Worm (Caenorhabditis elegans): ENCODE measurements around the gene nhr-1.

The nhr-1 gene

ce11 chrX:17537568-17537967 lies 23.7 kb downstream of the nhr-1 start:
- TF ChIP-seq pha-4 (tag; optimal IDR thresholded peaks at IDR 0.05) (peak; percentile 29), fkh-10 (GFP tag; optimal IDR thresholded peaks at IDR 0.05) (no peak), zag-1 (tag; optimal IDR thresholded peaks at IDR 0.05) (no peak), aly-2 (tag; optimal IDR thresholded peaks at IDR 0.05) (no peak), ZK546.5 (tag; optimal IDR thresholded peaks at IDR 0.05) (no peak), elt-2 (tag; optimal IDR thresholded peaks at IDR 0.05) (peak; percentile 54), mdl-1 (tag; optimal IDR thresholded peaks at IDR 0.05) (no peak), R02D3.7 (tag; optimal IDR thresholded peaks at IDR 0.05) (no peak), hmg-11 (tag; optimal IDR thresholded peaks at IDR 0.05) (no peak), nhr-76 (tag; optimal IDR thresholded peaks at IDR 0.05) (no peak), ceh-82 (tag; optimal IDR thresholded peaks at IDR 0.05) (no peak)

- no peak for TF ChIP-seq skn-1 (tag; optimal IDR thresholded peaks at IDR 0.05)
- peak; percentile 73 for TF ChIP-seq nhr-25 (tag; optimal IDR thresholded peaks at IDR 0.05)
- TF ChIP-seq nhr-43 (tag; optimal IDR thresholded peaks at IDR 0.05; ENCODE audit: poor library complexity, severe bottlenecking): peak; percentile 73
- peak; percentile 70 for TF ChIP-seq nhr-23 (tag; optimal IDR thresholded peaks at IDR 0.05)
Observed at ce11 chrX:17539968-17540367, 26.1 kb downstream of the nhr-1 start.

ce11 chrX:17544349-17544936 lies 30.6 kb downstream of the nhr-1 start:
- TF ChIP-seq fos-1 (tag; optimal IDR thresholded peaks at IDR 0.05) (no peak), nhr-23 (tag; optimal IDR thresholded peaks at IDR 0.05) (peak; percentile 69), egl-5 (tag; optimal IDR thresholded peaks at IDR 0.05) (no peak), nhr-67 (tag; optimal IDR thresholded peaks at IDR 0.05) (no peak), R02D3.7 (tag; optimal IDR thresholded peaks at IDR 0.05) (peak; percentile 65), egl-27 (tag; optimal IDR thresholded peaks at IDR 0.05) (no peak), nhr-25 (tag; optimal IDR thresholded peaks at IDR 0.05) (peak; percentile 55), lsy-12 (tag; optimal IDR thresholded peaks at IDR 0.05) (peak; percentile 82), ceh-82 (tag; optimal IDR thresholded peaks at IDR 0.05) (peak; percentile 76), unc-39 (tag; optimal IDR thresholded peaks at IDR 0.05) (no peak), ceh-16 (tag; optimal IDR thresholded peaks at IDR 0.05) (no peak), lin-15B (tag; optimal IDR thresholded peaks at IDR 0.05) (no peak), nhr-28 (tag; optimal IDR thresholded peaks at IDR 0.05) (no peak), fkh-10 (GFP tag; optimal IDR thresholded peaks at IDR 0.05) (peak; percentile 24), pha-4 (tag; optimal IDR thresholded peaks at IDR 0.05) (peak; percentile 67), nhr-43 (tag; optimal IDR thresholded peaks at IDR 0.05; ENCODE audit: poor library complexity, severe bottlenecking) (peak; percentile 90), lin-39 (tag; optimal IDR thresholded peaks at IDR 0.05) (peak; percentile 37), nfya-1 (tag; optimal IDR thresholded peaks at IDR 0.05; ENCODE audit: insufficient read depth) (peak; percentile 68), unc-62 (GFP tag; optimal IDR thresholded peaks at IDR 0.05) (no peak), skn-1 (tag; optimal IDR thresholded peaks at IDR 0.05) (peak; percentile 43), nhr-237 (tag; optimal IDR thresholded peaks at IDR 0.05) (peak; percentile 20), nhr-12 (tag; optimal IDR thresholded peaks at IDR 0.05) (no peak), hmg-11 (tag; optimal IDR thresholded peaks at IDR 0.05) (peak; percentile 88), daf-12 (tag; optimal IDR thresholded peaks at IDR 0.05) (no peak), snpc-4 (tag; optimal IDR thresholded peaks at IDR 0.05) (peak; percentile 48), ceh-28 (tag; optimal IDR thresholded peaks at IDR 0.05) (peak; percentile 88), elt-3 (tag; optimal IDR thresholded peaks at IDR 0.05) (no peak), tbx-2 (tag; optimal IDR thresholded peaks at IDR 0.05) (peak; percentile 95), ama-1 (optimal IDR thresholded peaks at IDR 0.05) (no peak), elt-2 (tag; optimal IDR thresholded peaks at IDR 0.05) (peak; percentile 55), nhr-77 (tag; optimal IDR thresholded peaks at IDR 0.05) (peak; percentile 90)

ce11 chrX:17545498-17545897 lies 31.6 kb downstream of the nhr-1 start:
- TF ChIP-seq R02D3.7 (tag; optimal IDR thresholded peaks at IDR 0.05): no peak
- no peak for TF ChIP-seq ztf-4 (tag; optimal IDR thresholded peaks at IDR 0.05)
- TF ChIP-seq skn-1 (tag; optimal IDR thresholded peaks at IDR 0.05): peak; percentile 8
- peak; percentile 12 for TF ChIP-seq elt-2 (tag; optimal IDR thresholded peaks at IDR 0.05)
- TF ChIP-seq fos-1 (tag; optimal IDR thresholded peaks at IDR 0.05): no peak
- no peak for TF ChIP-seq egl-5 (tag; optimal IDR thresholded peaks at IDR 0.05)
- TF ChIP-seq nhr-237 (tag; optimal IDR thresholded peaks at IDR 0.05): no peak
- TF ChIP-seq nhr-12 (tag; optimal IDR thresholded peaks at IDR 0.05): no peak
- no peak for TF ChIP-seq unc-39 (tag; optimal IDR thresholded peaks at IDR 0.05)
- no peak for TF ChIP-seq nhr-67 (tag; optimal IDR thresholded peaks at IDR 0.05)
- TF ChIP-seq ama-1 (optimal IDR thresholded peaks at IDR 0.05): no peak
- TF ChIP-seq snpc-4 (tag; optimal IDR thresholded peaks at IDR 0.05): no peak
- TF ChIP-seq pqm-1 (tag; optimal IDR thresholded peaks at IDR 0.05): no peak
- TF ChIP-seq jun-1 (tag; optimal IDR thresholded peaks at IDR 0.05): no peak
- no peak for TF ChIP-seq nhr-23 (tag; optimal IDR thresholded peaks at IDR 0.05)
- TF ChIP-seq ceh-16 (tag; optimal IDR thresholded peaks at IDR 0.05): no peak
- no peak for TF ChIP-seq fkh-10 (GFP tag; optimal IDR thresholded peaks at IDR 0.05)
- TF ChIP-seq nhr-76 (tag; optimal IDR thresholded peaks at IDR 0.05): no peak
- no peak for TF ChIP-seq nhr-77 (tag; optimal IDR thresholded peaks at IDR 0.05)
- no peak for TF ChIP-seq zag-1 (tag; optimal IDR thresholded peaks at IDR 0.05)
- TF ChIP-seq hmg-11 (tag; optimal IDR thresholded peaks at IDR 0.05): peak; percentile 75
- no peak for TF ChIP-seq unc-62 (GFP tag; optimal IDR thresholded peaks at IDR 0.05)
- no peak for TF ChIP-seq lin-15B (tag; optimal IDR thresholded peaks at IDR 0.05)
- TF ChIP-seq ztf-11 (tag; optimal IDR thresholded peaks at IDR 0.05): no peak
- TF ChIP-seq elt-3 (tag; optimal IDR thresholded peaks at IDR 0.05): no peak
- no peak for TF ChIP-seq sea-2 (GFP tag; optimal IDR thresholded peaks at IDR 0.05)
- TF ChIP-seq mdl-1 (tag; optimal IDR thresholded peaks at IDR 0.05): no peak
- no peak for TF ChIP-seq nhr-11 (tag; optimal IDR thresholded peaks at IDR 0.05)
- TF ChIP-seq eor-1 (tag; optimal IDR thresholded peaks at IDR 0.05): no peak
- TF ChIP-seq fkh-2 (tag; optimal IDR thresholded peaks at IDR 0.05): no peak
- TF ChIP-seq nhr-25 (tag; optimal IDR thresholded peaks at IDR 0.05): no peak
